Worm (Caenorhabditis elegans): ENCODE measurements around the gene thoc-2.

Gene thoc-2

ce11 chrIII:6359171-6359854, 8.5 kb upstream of the thoc-2 start:
- no peak for TF ChIP-seq B0261.1 (tag; optimal IDR thresholded peaks at IDR 0.05)
- no peak for TF ChIP-seq die-1 (tag; optimal IDR thresholded peaks at IDR 0.05)
- TF ChIP-seq mcd-1 (GFP tag; IDR thresholded peaks at IDR 0.05) = no peak
- no peak for TF ChIP-seq F39B2.1 (GFP tag; IDR thresholded peaks at IDR 0.05)
- no peak for TF ChIP-seq lir-1 (GFP tag; conservative IDR thresholded peaks at IDR 0.05)
- no peak for TF ChIP-seq ztf-6 (GFP tag; IDR thresholded peaks at IDR 0.05)

- peak; percentile 46; the same call in 1 of the 2 replicates for TF ChIP-seq lin-26 (GFP tag; IDR thresholded peaks at IDR 0.05)
- no peak for TF ChIP-seq K11D2.4 (GFP tag; IDR thresholded peaks at IDR 0.05)
- TF ChIP-seq zfh-2 (GFP tag; conservative IDR thresholded peaks at IDR 0.05) = peak; percentile 23; the same call in 1 of the 2 replicates
- 0 out of 2 replicates have a peak, but pooled peaks have one; percentile 29 for TF ChIP-seq Y53G8AR.9 (GFP tag; conservative IDR thresholded peaks at IDR 0.05)
- no peak for TF ChIP-seq snpc-4 (GFP tag; optimal IDR thresholded peaks at IDR 0.05)
- TF ChIP-seq snpc-4 (tag; optimal IDR thresholded peaks at IDR 0.05) = no peak
Observed at ce11 chrIII:6360114-6360513, 7.7 kb upstream of the thoc-2 start.

- TF ChIP-seq atf-7 (tag; optimal IDR thresholded peaks at IDR 0.05) = peak; percentile 5
- TF ChIP-seq mes-4 (tag; optimal IDR thresholded peaks at IDR 0.05) = no peak
- 0 out of 2 replicates have a peak, but pooled peaks have one; percentile 31 for TF ChIP-seq nfyb-1 (GFP tag; IDR thresholded peaks at IDR 0.05)
- TF ChIP-seq nhr-80 (tag; optimal IDR thresholded peaks at IDR 0.05) = peak; percentile 20
- peak; percentile 0 for TF ChIP-seq somi-1 (GFP tag; optimal IDR thresholded peaks at IDR 0.05)
- no peak for TF ChIP-seq B0261.1 (tag; optimal IDR thresholded peaks at IDR 0.05)
- TF ChIP-seq F10E7.11 (tag; optimal IDR thresholded peaks at IDR 0.05) = no peak
- TF ChIP-seq cebp-1 (GFP tag; IDR thresholded peaks at IDR 0.05) = no peak
- TF ChIP-seq cebp-1 (tag; optimal IDR thresholded peaks at IDR 0.05) = peak; percentile 3
- no peak for TF ChIP-seq attf-5 (GFP tag; optimal IDR thresholded peaks at IDR 0.05)
- peak; percentile 15 for TF ChIP-seq ztf-26 (tag; optimal IDR thresholded peaks at IDR 0.05)
- peak; percentile 21; the same call in 1 of the 2 replicates for TF ChIP-seq K11D2.4 (GFP tag; IDR thresholded peaks at IDR 0.05)
- TF ChIP-seq ceh-79 (tag; optimal IDR thresholded peaks at IDR 0.05) = peak; percentile 3
Observed at ce11 chrIII:6360825-6361224, 7.0 kb upstream of the thoc-2 start.

- TF ChIP-seq madf-10 (tag; optimal IDR thresholded peaks at IDR 0.05) = peak; percentile 26
- no peak for TF ChIP-seq hrde-1 (tag; optimal IDR thresholded peaks at IDR 0.05; ENCODE audit: borderline replicate concordance)
- peak; percentile 98 for TF ChIP-seq nhr-80 (tag; optimal IDR thresholded peaks at IDR 0.05)
- TF ChIP-seq atf-7 (tag; optimal IDR thresholded peaks at IDR 0.05) = peak; percentile 47
- TF ChIP-seq cebp-1 (GFP tag; IDR thresholded peaks at IDR 0.05) = no peak
- peak; percentile 33 for TF ChIP-seq cebp-1 (tag; optimal IDR thresholded peaks at IDR 0.05)
- TF ChIP-seq ets-4 (GFP tag; optimal IDR thresholded peaks at IDR 0.05) = peak; percentile 41
- TF ChIP-seq let-607 (tag; optimal IDR thresholded peaks at IDR 0.05) = peak in 1 of 2 experiments; percentile 1
- peak; percentile 37 for TF ChIP-seq ztf-22 (GFP tag; optimal IDR thresholded peaks at IDR 0.05)
- TF ChIP-seq nfya-1 (tag; optimal IDR thresholded peaks at IDR 0.05; ENCODE audit: borderline replicate concordance, insufficient read depth) = no peak
- no peak for TF ChIP-seq hlh-26 (GFP tag; conservative IDR thresholded peaks at IDR 0.05)
- TF ChIP-seq hmg-20 (GFP tag; IDR thresholded peaks at IDR 0.05) = no peak
- TF ChIP-seq hmg-1.2 (GFP tag; IDR thresholded peaks at IDR 0.05) = peak; percentile 25; the same call in 1 of the 2 replicates
- TF ChIP-seq tbp1 (GFP tag; optimal IDR thresholded peaks at IDR 0.05) = peak; percentile 10
- TF ChIP-seq tlf-1 (GFP tag; optimal IDR thresholded peaks at IDR 0.05) = peak; percentile 11
- TF ChIP-seq nfyb-1 (GFP tag; IDR thresholded peaks at IDR 0.05) = 0 out of 2 replicates have a peak, but pooled peaks have one; percentile 10
- TF ChIP-seq unc-130 (GFP tag; optimal IDR thresholded peaks at IDR 0.05) = no peak
Observed at ce11 chrIII:6361560-6361959, 6.3 kb upstream of the thoc-2 start.

Measured in whole organism, young adult.